Fruit fly (Drosophila melanogaster): ENCODE data around the gene CG10979.

The CG10979 gene

dm6 chr3R:5778731-5779593, 15.5 kb upstream of the CG10979 start, which contains the start of gene jagn (continued):
- TF ChIP-seq CG7357 (GFP tag; IDR thresholded peaks at IDR 0.05) (no peak), ERR (GFP tag; optimal IDR thresholded peaks at IDR 0.05) (peak; percentile 10), B-H1 (GFP tag; IDR thresholded peaks at IDR 0.05) (no peak), zen (tag; optimal IDR thresholded peaks at IDR 0.05) (peak; percentile 42), MBD-R2 (GFP tag; IDR thresholded peaks at IDR 0.05) (peak; percentile 80), da (GFP tag; optimal IDR thresholded peaks at IDR 0.05) (peak; percentile 14), Sry-δ (GFP tag; optimal IDR thresholded peaks at IDR 0.05) (peak; percentile 98), wor (GFP tag; IDR thresholded peaks at IDR 0.05) (no peak), ranshi (GFP tag; IDR thresholded peaks at IDR 0.05) (peak; percentile 70), seq (GFP tag; IDR thresholded peaks at IDR 0.05) (no peak), CG5245 (GFP tag; optimal IDR thresholded peaks at IDR 0.05) (peak; percentile 12), PHDP (tag; optimal IDR thresholded peaks at IDR 0.05) (peak; percentile 60), CrebB (tag; optimal IDR thresholded peaks at IDR 0.05) (peak; percentile 66), nerfin-1 (tag; optimal IDR thresholded peaks at IDR 0.05) (peak; percentile 54), CG9437 (GFP tag; optimal IDR thresholded peaks at IDR 0.05) (peak; percentile 10), Myb (GFP tag; optimal IDR thresholded peaks at IDR 0.05) (peak; percentile 95), Dref (GFP tag; IDR thresholded peaks at IDR 0.05) (peak; percentile 96), CG18011 (GFP tag; optimal IDR thresholded peaks at IDR 0.05) (peak; percentile 23), grn (GFP tag; optimal IDR thresholded peaks at IDR 0.05) (peak; percentile 1), NK7.1 (GFP tag; optimal IDR thresholded peaks at IDR 0.05) (no peak), odd (GFP tag; optimal IDR thresholded peaks at IDR 0.05) (peak; percentile 30), CG9932 (GFP tag; IDR thresholded peaks at IDR 0.05) (peak; percentile 95), Oli (tag; optimal IDR thresholded peaks at IDR 0.05) (peak; percentile 34), Dip2 (GFP tag; IDR thresholded peaks at IDR 0.05) (no peak), CG15514 (GFP tag; optimal IDR thresholded peaks at IDR 0.05) (peak; percentile 87), CG12744 (GFP tag; optimal IDR thresholded peaks at IDR 0.05) (peak; percentile 36)

DNA sequence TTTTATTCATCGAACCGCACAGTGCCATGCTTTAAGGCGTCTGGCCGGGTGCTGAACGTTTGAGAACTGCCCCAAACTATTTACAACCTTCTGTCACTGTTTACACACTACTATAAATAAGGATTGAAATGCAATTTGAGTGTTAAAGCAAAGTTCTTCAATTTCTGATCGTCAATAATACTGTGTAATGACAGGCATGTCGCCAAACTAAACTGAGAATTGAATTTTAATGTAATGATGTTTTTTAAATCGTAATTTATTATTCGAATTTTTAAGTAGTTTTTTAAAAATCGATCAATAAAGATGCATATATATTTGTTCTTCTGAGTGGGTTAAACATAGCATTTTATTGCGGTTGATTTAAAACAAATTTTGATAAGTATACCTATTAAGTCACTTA, 13.5 kb upstream of the CG10979 start, which contains the start of gene CG2082:
Gene CG2082, minus strand, starts transcription at position 101 of the 400 bp plus-strand sequence.
- peak; percentile 25 for TF ChIP-seq sens (GFP tag)
- TF ChIP-seq Dfd (GFP tag; optimal IDR thresholded peaks at IDR 0.05), result no peak
- TF ChIP-seq Camta (GFP tag; optimal IDR thresholded peaks at IDR 0.05), result no peak
- TF ChIP-seq Nf-YA (GFP tag; IDR thresholded peaks at IDR 0.05), result no peak

DNA sequence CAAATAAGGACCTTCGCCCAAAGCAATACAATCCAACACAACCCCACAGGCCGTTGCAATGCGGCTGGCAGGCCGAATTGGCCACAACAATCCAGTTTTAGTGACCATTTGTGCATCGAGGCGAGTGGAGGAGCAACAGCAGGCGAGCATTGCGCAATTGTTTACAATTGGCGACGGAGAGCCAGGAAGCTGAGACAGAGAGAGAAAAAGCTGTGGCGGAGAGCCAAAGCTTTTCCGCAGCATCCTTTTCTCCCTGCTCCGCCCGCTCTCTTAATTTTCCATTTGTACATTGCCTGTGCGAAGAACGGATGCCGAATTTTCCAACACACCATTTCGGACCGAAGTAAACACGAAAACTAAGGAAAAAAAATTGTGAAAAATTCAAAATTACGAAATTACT, 13.0 kb upstream of the CG10979 start, which contains the start of gene kat-60L1:
Gene kat-60L1, plus strand, starts transcription at position 301 of the 400 bp plus-strand sequence.
- peak; percentile 30 for TF ChIP-seq scrt (GFP tag; optimal IDR thresholded peaks at IDR 0.05)
- TF ChIP-seq CG7963 (GFP tag; IDR thresholded peaks at IDR 0.05; ENCODE audit: partially characterized antibody), result no peak
- TF ChIP-seq unc-4 (GFP tag; IDR thresholded peaks at IDR 0.05; ENCODE audit: partially characterized antibody), result peak; percentile 14; the same call in 1 of the 2 replicates
- peak in 1 of 2 experiments; percentile 67 for TF ChIP-seq Pdp1 (GFP tag; optimal IDR thresholded peaks at IDR 0.05)
- no peak for TF ChIP-seq CG18262 (tag; optimal IDR thresholded peaks at IDR 0.05)
- TF ChIP-seq Ets65A (GFP tag), result peak; percentile 72
- peak in 1 of 2 experiments; percentile 34 for TF ChIP-seq Trl (optimal IDR thresholded peaks at IDR 0.05)
- no peak for TF ChIP-seq Trl (GFP tag; optimal IDR thresholded peaks at IDR 0.05)
